Fruit fly (Drosophila melanogaster) whole organism, embryonic: Measurements from ENCODE around the gene SkpE.

Experiments used
- Atf-2 ChIP-seq: fragments of 200-800 bp; sonication (Bioruptor generic); optimal IDR thresholded peaks from 2 replicates; lab custom pipeline; 2016; ENCODE audit warnings: missing biosample characterization, missing genetic modification characterization
- Bgb ChIP-seq: fragments of 200-800 bp; sonication (Bioruptor generic); IDR thresholded peaks from 2 replicates; pipeline ENCODE4 v1.3.6; 2022; ENCODE audit warnings: missing biosample characterization, missing genetic modification characterization; ENCODE audit not compliant: partially characterized antibody
- Bteb2 ChIP-seq: fragments of 200-800 bp; sonication (Bioruptor generic); optimal IDR thresholded peaks from 2 replicates; lab custom pipeline; 2016; ENCODE audit warnings: missing biosample characterization, missing genetic modification characterization
- CG11723 ChIP-seq: fragments of 200-800 bp; sonication (Bioruptor generic); optimal IDR thresholded peaks from 2 replicates; lab custom pipeline; 2017; ENCODE audit warnings: missing biosample characterization, mild to moderate bottlenecking, missing genetic modification characterization
- CG14050 ChIP-seq: fragments of 200-800 bp; sonication (Bioruptor generic); IDR thresholded peaks from 3 replicates; pipeline ENCODE4 v1.3.6; 2022; ENCODE audit warnings: missing biosample characterization, missing genetic modification characterization
- CG17186 ChIP-seq: fragments of 200-800 bp; sonication (Bioruptor generic); optimal IDR thresholded peaks from 3 replicates; lab custom pipeline; 2017; ENCODE audit warnings: missing biosample characterization, missing genetic modification reagents, missing genetic modification characterization
- CG1792 ChIP-seq: fragments of 200-800 bp; sonication (Bioruptor generic); optimal IDR thresholded peaks from 2 replicates; lab custom pipeline; 2016; ENCODE audit warnings: missing biosample characterization, missing genetic modification characterization
- CG18476 ChIP-seq: fragments of 200-800 bp; sonication (Bioruptor generic); optimal IDR thresholded peaks from 2 replicates; lab custom pipeline; 2016; ENCODE audit warnings: missing biosample characterization, mild to moderate bottlenecking, missing genetic modification characterization
- CG4617 ChIP-seq: fragments of 200-800 bp; sonication (Bioruptor generic); optimal IDR thresholded peaks from 3 replicates; lab custom pipeline; 2016; ENCODE audit warnings: missing biosample characterization, missing genetic modification characterization, borderline replicate concordance
- CG4854 ChIP-seq: fragments of 200-800 bp; sonication (Bioruptor generic); optimal IDR thresholded peaks from 2 replicates; lab custom pipeline; 2016; ENCODE audit warnings: missing biosample characterization, missing genetic modification characterization, inconsistent platforms
- CG5245 ChIP-seq: fragments of 200-800 bp; sonication (Bioruptor generic); optimal IDR thresholded peaks from 3 replicates; lab custom pipeline; 2016; ENCODE audit warnings: missing biosample characterization, missing genetic modification characterization
- CG6272 ChIP-seq: fragments of 200-800 bp; sonication (Bioruptor generic); IDR thresholded peaks from 2 replicates; pipeline ENCODE4 v1.3.6; 2022; ENCODE audit warnings: missing biosample characterization, missing genetic modification characterization
- CG8290 ChIP-seq, 3 experiments: fragments of 200-800 bp; sonication (Bioruptor generic); optimal IDR thresholded peaks; 2 replicates each; lab custom pipeline; 2016 to 2019; ENCODE audit warnings: missing biosample characterization in 3 of 3, missing genetic modification characterization in 3 of 3, mild to moderate bottlenecking in 2 of 3, moderate library complexity in 1 of 3
- CG8388 ChIP-seq: fragments of 200-800 bp; sonication (Bioruptor generic); optimal IDR thresholded peaks from 2 replicates; lab custom pipeline; 2019; ENCODE audit warnings: missing biosample characterization, mild to moderate bottlenecking, missing genetic modification characterization, moderate library complexity
- CG8944 ChIP-seq: fragments of 200-800 bp; sonication (Bioruptor generic); optimal IDR thresholded peaks from 3 replicates; lab custom pipeline; 2016; ENCODE audit warnings: missing biosample characterization, missing genetic modification characterization
- CG9817 ChIP-seq: fragments of 200-800 bp; sonication (Bioruptor generic); optimal IDR thresholded peaks from 2 replicates; lab custom pipeline; 2018; ENCODE audit warnings: missing biosample characterization, mild to moderate bottlenecking, missing genetic modification characterization, moderate library complexity
- CoRest ChIP-seq: fragments of 200-800 bp; sonication (Bioruptor generic); optimal IDR thresholded peaks from 3 replicates; lab custom pipeline; 2018; ENCODE audit warnings: missing biosample characterization, mild to moderate bottlenecking, missing genetic modification characterization, moderate library complexity
- Dip2 ChIP-seq: fragments of 200-800 bp; sonication (Bioruptor generic); IDR thresholded peaks from 2 replicates; pipeline ENCODE4 v1.3.6; 2022; ENCODE audit warnings: missing biosample characterization, missing genetic modification characterization
- Dll ChIP-seq: fragments of 200-800 bp; sonication (Bioruptor generic); IDR thresholded peaks from 4 replicates; pipeline ENCODE4 v1.3.6; 2022; ENCODE audit warnings: missing biosample characterization, missing genetic modification characterization; ENCODE audit not compliant: partially characterized antibody
- E2f1 ChIP-seq: fragments of 200-800 bp; sonication (Bioruptor generic); IDR thresholded peaks from 2 replicates; pipeline ENCODE4 v1.3.6; 2022; ENCODE audit warnings: missing biosample characterization, missing genetic modification characterization
- ERR ChIP-seq: fragments of 200-800 bp; sonication (Bioruptor generic); optimal IDR thresholded peaks from 2 replicates; lab custom pipeline; 2016; ENCODE audit warnings: missing biosample characterization, missing genetic modification characterization
- Lhr ChIP-seq: fragments of 200-800 bp; sonication (Bioruptor generic); optimal IDR thresholded peaks from 3 replicates; lab custom pipeline; 2017; ENCODE audit warnings: mild to moderate bottlenecking, missing biosample characterization, missing genetic modification reagents, missing genetic modification characterization
- Mrtf ChIP-seq: fragments of 200-800 bp; sonication (Bioruptor generic); IDR thresholded peaks from 3 replicates; pipeline ENCODE4 v1.3.6; 2022; ENCODE audit warnings: missing biosample characterization, missing genetic modification characterization
- Opbp ChIP-seq: fragments of 200-800 bp; sonication (Bioruptor generic); IDR thresholded peaks from 3 replicates; pipeline ENCODE4 v1.3.6; 2022; ENCODE audit warnings: missing biosample characterization, missing genetic modification characterization; ENCODE audit not compliant: partially characterized antibody
- Rx ChIP-seq: fragments of 200-800 bp; sonication (Bioruptor generic); IDR thresholded peaks from 2 replicates; pipeline ENCODE4 v1.3.6; 2022; ENCODE audit warnings: missing biosample characterization, missing genetic modification characterization
- Sox102F ChIP-seq: fragments of 200-800 bp; sonication (Bioruptor generic); optimal IDR thresholded peaks from 2 replicates; lab custom pipeline; 2018; ENCODE audit warnings: missing biosample characterization, mild to moderate bottlenecking, missing genetic modification characterization, moderate library complexity
- Sry-δ ChIP-seq: fragments of 200-800 bp; sonication (Bioruptor generic); optimal IDR thresholded peaks from 2 replicates; lab custom pipeline; 2016; ENCODE audit warnings: missing biosample characterization, missing genetic modification characterization
- Xbp1 ChIP-seq: fragments of 200-800 bp; sonication (Bioruptor generic); optimal IDR thresholded peaks from 3 replicates; lab custom pipeline; 2016; ENCODE audit warnings: missing biosample characterization, mild to moderate bottlenecking, missing genetic modification characterization
- bigmax ChIP-seq: fragments of 200-800 bp; sonication (Bioruptor generic); optimal IDR thresholded peaks from 2 replicates; lab custom pipeline; 2018; ENCODE audit warnings: missing biosample characterization, mild to moderate bottlenecking, missing genetic modification characterization
- chn ChIP-seq: fragments of 200-800 bp; sonication (Bioruptor generic); optimal IDR thresholded peaks from 2 replicates; lab custom pipeline; 2016; ENCODE audit warnings: missing biosample characterization, missing genetic modification characterization
- corto ChIP-seq: fragments of 200-800 bp; sonication (Bioruptor generic); optimal IDR thresholded peaks from 2 replicates; lab custom pipeline; 2016; ENCODE audit warnings: missing biosample characterization, mild to moderate bottlenecking, missing genetic modification characterization, moderate library complexity
- danr ChIP-seq: fragments of 200-800 bp; sonication (Bioruptor generic); IDR thresholded peaks from 2 replicates; pipeline ENCODE4 v1.3.6; 2022; ENCODE audit warnings: missing biosample characterization, missing genetic modification characterization
- gsb ChIP-seq: fragments of 200-800 bp; sonication (Bioruptor generic); IDR thresholded peaks from 2 replicates; pipeline ENCODE4 v1.3.6; 2022; ENCODE audit warnings: missing biosample characterization, missing genetic modification characterization
- ken ChIP-seq: fragments of 200-800 bp; sonication (Bioruptor generic); IDR thresholded peaks from 3 replicates; pipeline ENCODE4 v1.3.6; 2022; ENCODE audit warnings: missing biosample characterization, missing genetic modification characterization
- lab ChIP-seq: fragments of 200-800 bp; sonication (Bioruptor generic); optimal IDR thresholded peaks from 3 replicates; lab custom pipeline; 2017; ENCODE audit warnings: missing biosample characterization, missing genetic modification characterization, mild to moderate bottlenecking, moderate library complexity, missing genetic modification reagents
- lola ChIP-seq, 3 experiments: fragments of >200 bp in 2 of 3; fragments of 200-800 bp in 1 of 3; sonication (Bioruptor generic) in 1 of 3; optimal IDR thresholded peaks; 2 replicates each; lab custom pipeline; 2017 to 2019; ENCODE audit warnings: missing biosample characterization in 3 of 3, missing genetic modification characterization in 3 of 3, mild to moderate bottlenecking in 1 of 3, moderate library complexity in 1 of 3
- lov ChIP-seq, 2 experiments: fragments of 200-800 bp in 1 of 2; fragments of >200 bp in 1 of 2; sonication (Bioruptor generic) in 1 of 2; IDR thresholded peaks in 1 of 2; optimal IDR thresholded peaks in 1 of 2; 2 replicates in 1 of 2; 3 replicates in 1 of 2; pipeline versions ENCODE4 v1.3.6 to Lab custom; 2017 to 2022; ENCODE audit warnings: missing biosample characterization in 1 of 2, missing genetic modification characterization in 1 of 2
- mld ChIP-seq: fragments of 200-800 bp; sonication (Bioruptor generic); IDR thresholded peaks from 3 replicates; pipeline ENCODE4 v1.3.6; 2022; ENCODE audit warnings: missing biosample characterization, missing genetic modification characterization; ENCODE audit not compliant: partially characterized antibody
- seq ChIP-seq: fragments of 200-800 bp; sonication (Bioruptor generic); IDR thresholded peaks from 2 replicates; pipeline ENCODE4 v1.3.6; 2022; ENCODE audit warnings: missing biosample characterization, missing genetic modification characterization
- sima ChIP-seq: fragments of 200-800 bp; sonication (Bioruptor generic); optimal IDR thresholded peaks from 2 replicates; lab custom pipeline; 2016; ENCODE audit warnings: missing biosample characterization, missing genetic modification characterization
- sna ChIP-seq: fragments of 200-800 bp; sonication (Bioruptor generic); IDR thresholded peaks from 2 replicates; pipeline ENCODE4 v1.3.6; 2022; ENCODE audit warnings: missing biosample characterization, missing genetic modification characterization; ENCODE audit not compliant: partially characterized antibody
- tin ChIP-seq: fragments of 200-800 bp; sonication (Bioruptor generic); optimal IDR thresholded peaks from 3 replicates; lab custom pipeline; 2016; ENCODE audit warnings: missing biosample characterization, missing genetic modification characterization
- tll ChIP-seq, 2 experiments: fragments of 200-800 bp in 1 of 2; fragments of >200 bp in 1 of 2; sonication (Bioruptor generic) in 1 of 2; optimal IDR thresholded peaks; 2 replicates each; lab custom pipeline; 2017 to 2019; ENCODE audit warnings: missing biosample characterization in 2 of 2, missing genetic modification characterization in 2 of 2, mild to moderate bottlenecking in 1 of 2, moderate library complexity in 1 of 2
- tna ChIP-seq: fragments of 200-800 bp; sonication (Bioruptor generic); IDR thresholded peaks from 2 replicates; pipeline ENCODE4 v1.3.6; 2022; ENCODE audit warnings: missing biosample characterization, missing genetic modification characterization; ENCODE audit not compliant: partially characterized antibody
- trem ChIP-seq: fragments of 200-800 bp; optimal IDR thresholded peaks from 3 replicates; lab custom pipeline; 2019; ENCODE audit warnings: missing biosample characterization, mild to moderate bottlenecking, missing genetic modification characterization, moderate library complexity
- tx ChIP-seq: fragments of 200-800 bp; sonication (Bioruptor generic); optimal IDR thresholded peaks from 2 replicates; lab custom pipeline; 2016; ENCODE audit warnings: missing biosample characterization, missing genetic modification characterization
- vfl ChIP-seq: fragments of 200-800 bp; sonication (Bioruptor generic); optimal IDR thresholded peaks from 2 replicates; lab custom pipeline; 2016; ENCODE audit warnings: missing biosample characterization, missing genetic modification characterization

The SkpE gene

dm6 chrX:19865389-19866144 lies 41.7 kb upstream of the SkpE start, which contains the start of gene THADA (continued):
- TF ChIP-seq lov (optimal IDR thresholded peaks at IDR 0.05; lab: Kevin White, UChicago) (no peak), lov (GFP tag; IDR thresholded peaks at IDR 0.05; lab: Robert Waterston, UW) (no peak), CG4617 (GFP tag; lab: Kevin White, UChicago) (no peak), Lhr (GFP tag; lab: Kevin White, UChicago) (peak; percentile 95), CG5245 (GFP tag; lab: Kevin White, UChicago) (no peak), vfl (GFP tag; lab: Kevin White, UChicago) (peak; percentile 4), sna (peak; percentile 91), CG9817 (no peak), CG11723 (GFP tag; lab: Kevin White, UChicago) (no peak), Opbp (GFP tag; lab: Robert Waterston, UW) (peak; percentile 97), Bgb (GFP tag; lab: Robert Waterston, UW) (peak; percentile 97), Sry-δ (GFP tag; lab: Kevin White, UChicago) (peak; percentile 100), ERR (peak; percentile 35), tna (GFP tag; lab: Robert Waterston, UW) (peak; percentile 87), mld (GFP tag; lab: Robert Waterston, UW) (peak; percentile 84), trem (peak; percentile 64), CG18476 (GFP tag; lab: Kevin White, UChicago) (peak; percentile 42), CG1792 (peak; percentile 10), CG14050 (GFP tag; lab: Robert Waterston, UW) (no peak), CG8388 (GFP tag; lab: Kevin White, UChicago) (no peak), sima (GFP tag; lab: Kevin White, UChicago) (no peak), Atf-2 (GFP tag; lab: Kevin White, UChicago) (no peak), Dip2 (GFP tag; lab: Robert Waterston, UW) (no peak), lab (GFP tag; lab: Kevin White, UChicago) (no peak), bigmax (GFP tag; lab: Kevin White, UChicago) (peak; percentile 44), tx (GFP tag; lab: Kevin White, UChicago) (peak; percentile 25), CG4854 (GFP tag; lab: Kevin White, UChicago) (no peak), CG8290 (GFP tag; optimal IDR thresholded peaks at IDR 0.05; lab: Kevin White, UChicago) (peak; percentile 98), CG8290 (tag; optimal IDR thresholded peaks at IDR 0.05; lab: Kevin White, UChicago) (peak; percentile 96 to 99), corto (GFP tag; lab: Kevin White, UChicago) (no peak), Bteb2 (no peak), danr (GFP tag; lab: Robert Waterston, UW) (no peak), Rx (GFP tag; lab: Robert Waterston, UW) (no peak), lola (GFP tag; optimal IDR thresholded peaks at IDR 0.05; lab: Kevin White, UChicago) (no peak), gsb (GFP tag; lab: Robert Waterston, UW) (no peak), chn (GFP tag; lab: Kevin White, UChicago) (no peak), tll (GFP tag; optimal IDR thresholded peaks at IDR 0.05; lab: Kevin White, UChicago) (no peak), seq (GFP tag; lab: Robert Waterston, UW) (no peak), CoRest (tag; lab: Kevin White, UChicago) (peak; percentile 44), CG17186 (GFP tag; lab: Kevin White, UChicago) (peak; percentile 91), Mrtf (GFP tag; lab: Robert Waterston, UW) (no peak), CG8944 (no peak), Xbp1 (GFP tag; lab: Kevin White, UChicago) (peak; percentile 49), ken (GFP tag; lab: Robert Waterston, UW) (0 out of 3 replicates have a peak, but pooled peaks have one; percentile 16), Sox102F (GFP tag; lab: Kevin White, UChicago) (no peak), CG6272 (GFP tag; lab: Robert Waterston, UW) (peak; percentile 41; the same call in 1 of the 2 replicates), tin (GFP tag; lab: Kevin White, UChicago) (peak; percentile 38), E2f1 (GFP tag; lab: Robert Waterston, UW) (no peak), Dll (GFP tag; lab: Robert Waterston, UW) (peak; percentile 93)
